Fruit fly (Drosophila melanogaster) Kc167 (cell line): ENCODE results near the gene nsl1.

Source experiments
- Myc ChIP-seq: fragments of >200 bp; optimal IDR thresholded peaks from 2 replicates; lab custom pipeline; 2017; ENCODE audit warnings: missing external identifiers
- Sin3A ChIP-seq: fragments of >200 bp; optimal IDR thresholded peaks from 2 replicates; lab custom pipeline; 2018; ENCODE audit warnings: missing external identifiers
- h ChIP-seq: fragments of >200 bp; optimal IDR thresholded peaks from 3 replicates; lab custom pipeline; 2018; ENCODE audit warnings: missing external identifiers
- insv ChIP-seq: fragments of >200 bp; optimal IDR thresholded peaks from 3 replicates; lab custom pipeline; 2018; ENCODE audit warnings: missing external identifiers
- psq ChIP-seq: fragments of >200 bp; optimal IDR thresholded peaks from 2 replicates; lab custom pipeline; 2017; ENCODE audit warnings: missing external identifiers
- ttk ChIP-seq: sonication (Bioruptor generic); optimal IDR thresholded peaks from 2 replicates; lab custom pipeline; 2017; ENCODE audit warnings: missing external identifiers

nsl1 gene

DNA sequence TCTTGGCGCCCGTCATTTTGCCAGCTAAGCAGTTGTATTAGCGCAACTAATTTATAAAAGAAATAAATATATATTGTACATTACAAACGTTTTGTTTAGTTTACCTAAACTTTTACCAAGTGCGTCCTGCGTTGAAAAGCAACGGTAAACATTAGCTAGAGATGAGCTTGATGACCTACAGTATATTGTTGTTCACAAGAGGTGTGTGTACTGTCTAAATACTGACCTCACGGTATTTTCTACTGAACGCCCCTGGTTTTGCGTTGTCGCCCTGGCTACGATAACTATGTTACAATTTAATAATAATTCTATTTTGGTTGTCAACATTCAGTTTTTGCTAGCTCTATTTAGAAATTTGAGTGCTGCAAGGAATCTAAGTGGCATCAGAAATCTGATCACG is 1.2 kb upstream of the nsl1 start, which contains the start of gene Acyp2:
Acyp2 (plus strand) TSS at position 262 of the 400 bp plus-strand sequence.
- TF ChIP-seq Sin3A (lab: Kevin White, UChicago) (no peak), ttk (no peak), Myc (lab: Kevin White, UChicago) (no peak), psq (no peak), h (lab: Kevin White, UChicago) (no peak), insv (lab: Kevin White, UChicago) (no peak)

DNA sequence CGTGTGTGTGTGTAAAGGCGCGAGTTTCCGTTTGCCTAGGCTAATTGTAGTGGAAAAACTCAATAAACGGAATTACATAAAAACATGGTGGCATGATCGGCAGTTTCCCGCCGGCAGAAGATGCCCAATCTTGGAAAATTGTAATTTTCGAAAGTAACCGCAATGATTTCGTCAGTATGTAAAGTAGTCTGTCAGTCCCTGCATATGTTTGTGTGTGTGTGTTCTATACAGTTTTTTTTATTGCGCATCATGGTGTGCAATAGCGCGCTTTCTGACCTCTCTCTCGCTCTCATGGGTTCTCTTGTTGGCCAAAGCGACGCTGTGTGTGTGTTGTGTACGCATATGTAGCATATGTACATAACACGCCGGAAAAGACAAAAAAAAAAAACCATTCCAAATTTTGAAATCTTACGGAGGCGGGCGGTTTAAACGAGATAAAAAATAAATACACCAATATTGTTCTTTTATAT is 711 bp downstream of the nsl1 start:
- TF ChIP-seq ttk, result no peak
- TF ChIP-seq psq, result no peak
- TF ChIP-seq h (lab: Kevin White, UChicago), result no peak
- TF ChIP-seq Sin3A (lab: Kevin White, UChicago), result no peak
- no peak for TF ChIP-seq Myc (lab: Kevin White, UChicago)
- no peak for TF ChIP-seq insv (lab: Kevin White, UChicago)

DNA sequence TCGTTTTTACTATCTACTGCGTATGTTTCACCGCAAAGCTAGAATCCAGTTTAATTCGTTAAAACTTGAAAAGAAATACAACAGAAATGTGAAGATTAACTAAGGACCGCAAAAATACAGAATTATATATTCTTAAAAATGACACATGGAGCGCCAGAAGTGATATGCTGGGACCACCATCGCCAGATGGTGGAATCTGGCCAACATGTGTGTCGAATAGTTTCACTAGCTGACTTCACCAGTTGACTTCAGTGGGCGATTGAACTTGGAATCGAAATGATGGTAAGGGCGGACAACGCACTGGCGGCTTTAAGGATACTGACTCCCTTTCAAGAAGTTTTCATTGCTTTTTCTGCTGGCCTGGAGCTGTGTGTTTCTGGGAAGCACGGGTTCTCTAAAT is 8.4 kb downstream of the nsl1 start, which contains the start of gene CG9593:
CG9593 (plus strand) TSS at position 270 of the 400 bp plus-strand sequence.
- TF ChIP-seq ttk, result no peak
- TF ChIP-seq psq, result no peak
- no peak for TF ChIP-seq Sin3A (lab: Kevin White, UChicago)
- TF ChIP-seq h (lab: Kevin White, UChicago), result no peak
- no peak for TF ChIP-seq insv (lab: Kevin White, UChicago)
- no peak for TF ChIP-seq Myc (lab: Kevin White, UChicago)

DNA sequence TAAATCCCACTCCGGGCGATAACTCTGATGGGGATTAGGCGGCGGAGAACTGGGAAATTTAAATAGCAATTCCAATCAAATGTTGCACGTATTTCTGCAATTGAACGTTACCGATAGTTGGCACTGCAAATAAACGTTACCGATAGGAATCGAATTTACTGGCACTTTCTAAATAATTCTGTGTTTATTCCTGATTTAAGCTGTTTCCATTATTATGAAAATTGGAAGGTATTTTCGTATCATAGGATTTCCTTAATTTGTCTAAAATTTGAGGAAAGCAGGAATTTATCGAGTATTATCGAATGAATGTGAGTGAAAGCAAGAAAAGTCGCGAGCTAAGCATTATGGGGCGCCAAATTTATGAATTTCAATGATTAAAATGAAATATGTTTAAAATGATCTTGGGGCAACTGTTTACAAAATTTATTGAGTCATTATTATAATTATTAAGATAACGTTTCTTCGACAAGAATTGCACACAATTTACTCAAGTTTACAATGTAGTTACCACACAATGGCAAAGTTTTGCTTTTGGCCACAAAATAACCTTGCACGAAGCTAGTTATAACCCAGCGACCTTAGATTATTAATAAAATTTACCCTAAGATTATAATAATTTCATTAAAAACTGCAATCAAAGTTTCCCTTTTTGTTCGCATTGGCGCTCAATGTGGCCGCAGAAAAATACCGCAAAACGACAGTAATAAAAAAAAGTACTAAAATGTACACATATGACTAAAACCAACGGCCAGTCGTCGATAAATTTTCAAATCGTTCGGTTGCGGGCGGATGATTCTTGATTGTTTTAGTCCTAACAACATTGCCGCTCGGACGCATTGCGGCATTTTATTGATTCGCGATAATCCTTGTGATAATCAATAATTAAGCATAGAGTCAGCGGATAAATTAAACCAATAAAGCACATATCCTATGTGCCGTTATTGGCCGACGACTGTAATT is 10.2 kb downstream of the nsl1 start, which contains the start of gene alpha-Man-IIb:
alpha-Man-IIb (plus strand) TSS at position 747 of the 960 bp plus-strand sequence.
- TF ChIP-seq Myc (lab: Kevin White, UChicago) (no peak), psq (peak; percentile 74)

DNA sequence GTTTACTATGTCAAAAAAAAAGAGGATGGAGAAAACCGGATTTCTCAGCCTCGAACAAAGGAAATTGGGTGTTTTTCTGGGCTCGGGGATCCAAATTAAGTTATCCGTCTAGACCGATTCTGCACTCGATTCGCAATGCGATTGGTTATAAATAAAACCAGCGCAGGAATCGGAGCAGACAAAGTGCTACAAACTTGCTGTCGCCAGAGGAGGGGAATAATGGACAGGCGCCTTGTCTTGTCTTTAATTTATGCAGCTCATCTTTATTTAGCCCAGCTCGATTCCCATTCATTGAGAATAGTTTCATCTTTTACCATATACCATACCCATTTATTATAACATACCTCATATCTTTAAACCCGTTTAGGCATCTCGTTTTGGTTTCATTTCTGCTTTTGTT is 11.1 kb downstream of the nsl1 start:
- TF ChIP-seq ttk, result no peak
- no peak for TF ChIP-seq Myc (lab: Kevin White, UChicago)
- TF ChIP-seq psq, result no peak
- TF ChIP-seq Sin3A (lab: Kevin White, UChicago), result no peak
- TF ChIP-seq h (lab: Kevin White, UChicago), result no peak
- no peak for TF ChIP-seq insv (lab: Kevin White, UChicago)

DNA sequence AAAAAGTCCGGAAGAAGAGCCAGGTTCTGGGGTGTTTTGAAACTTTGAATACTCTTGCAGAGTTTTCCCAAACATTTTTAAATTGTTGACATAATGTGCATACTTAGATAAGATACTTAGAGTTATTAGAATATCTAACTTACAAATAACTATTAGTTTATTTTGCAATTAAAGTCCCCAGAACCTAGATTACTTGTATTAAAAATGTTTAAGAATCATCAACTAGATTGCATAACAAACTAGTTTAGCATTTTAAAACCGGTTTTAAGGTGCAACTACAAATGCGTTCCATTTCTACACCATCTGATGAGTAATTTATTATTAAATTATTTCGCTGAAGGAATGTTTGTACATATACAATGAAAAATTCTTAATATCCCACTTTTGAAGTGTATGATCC is 12.8 kb downstream of the nsl1 start:
- TF ChIP-seq ttk, result no peak
- no peak for TF ChIP-seq Myc (lab: Kevin White, UChicago)
- no peak for TF ChIP-seq h (lab: Kevin White, UChicago)
- TF ChIP-seq psq, result no peak
- TF ChIP-seq Sin3A (lab: Kevin White, UChicago), result no peak
- TF ChIP-seq insv (lab: Kevin White, UChicago), result no peak

DNA sequence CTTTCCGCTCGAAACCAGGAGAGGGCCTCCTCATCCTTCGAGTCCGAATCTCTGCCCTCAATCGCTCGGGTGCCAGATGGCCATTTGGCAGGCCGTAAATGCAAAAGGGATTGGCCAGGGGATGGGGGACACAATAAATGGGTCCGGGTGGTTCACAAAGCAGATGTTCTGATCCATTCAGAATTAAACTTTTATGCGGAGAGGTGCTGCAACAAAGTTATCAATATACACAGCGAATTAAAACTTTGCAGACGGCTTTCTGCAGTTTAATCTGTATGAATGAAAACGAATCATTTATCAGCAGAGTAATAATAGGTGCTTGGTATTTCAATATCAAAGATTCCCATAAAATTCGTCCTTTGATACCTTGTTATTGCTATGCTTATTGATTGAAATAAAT is 13.7 kb downstream of the nsl1 start:
- TF ChIP-seq Myc (lab: Kevin White, UChicago) (no peak), h (lab: Kevin White, UChicago) (no peak), insv (lab: Kevin White, UChicago) (no peak), psq (no peak), ttk (no peak), Sin3A (lab: Kevin White, UChicago) (no peak)

DNA sequence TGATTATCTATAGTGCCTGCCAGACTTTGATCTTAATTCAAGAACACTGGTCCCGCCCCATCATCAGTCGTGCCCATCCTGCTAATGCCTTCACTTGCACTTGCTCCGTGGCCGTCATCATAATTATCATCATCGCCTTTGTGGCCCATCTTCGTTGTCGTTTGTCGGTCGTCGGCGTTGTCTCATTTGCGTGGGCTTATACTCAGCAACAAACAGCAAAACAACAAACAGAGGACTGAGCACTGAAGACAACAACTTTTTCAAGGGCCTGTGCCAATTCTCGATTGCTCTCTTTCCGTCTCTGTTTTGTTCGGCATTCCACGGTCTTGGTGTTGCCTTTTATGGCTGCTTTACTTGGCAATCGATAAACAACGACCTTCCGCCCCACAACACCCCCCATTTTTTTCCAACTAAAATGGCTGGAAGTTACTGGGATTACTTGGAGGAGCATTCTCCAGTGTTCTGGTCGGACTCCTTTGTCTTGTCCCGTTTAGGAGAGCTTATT is 14.3 kb downstream of the nsl1 start:
- TF ChIP-seq insv (lab: Kevin White, UChicago), result no peak
- no peak for TF ChIP-seq ttk
- no peak for TF ChIP-seq Myc (lab: Kevin White, UChicago)
- no peak for TF ChIP-seq psq
- TF ChIP-seq h (lab: Kevin White, UChicago), result no peak
- no peak for TF ChIP-seq Sin3A (lab: Kevin White, UChicago)

DNA sequence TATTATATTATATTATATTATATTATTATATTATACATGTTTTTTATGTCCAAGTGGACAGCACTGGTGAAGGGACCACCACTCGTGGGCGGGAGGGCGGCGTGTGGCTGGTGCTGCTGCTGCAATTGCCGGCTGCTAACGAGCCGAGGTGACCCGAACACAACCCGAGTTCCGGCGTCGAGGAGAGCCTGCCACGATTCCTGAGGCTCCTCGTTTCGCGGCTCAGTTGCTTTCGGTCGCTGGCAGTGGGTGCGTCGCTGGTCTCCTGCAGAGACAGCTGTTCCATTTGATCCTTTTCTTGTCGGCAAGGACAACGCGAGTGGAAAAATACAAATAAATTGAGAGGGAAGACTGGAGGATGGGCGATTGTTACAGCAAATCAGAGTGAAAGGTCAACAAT is 16.8 kb downstream of the nsl1 start:
- no peak for TF ChIP-seq psq
- TF ChIP-seq Sin3A (lab: Kevin White, UChicago), result no peak
- no peak for TF ChIP-seq h (lab: Kevin White, UChicago)

DNA sequence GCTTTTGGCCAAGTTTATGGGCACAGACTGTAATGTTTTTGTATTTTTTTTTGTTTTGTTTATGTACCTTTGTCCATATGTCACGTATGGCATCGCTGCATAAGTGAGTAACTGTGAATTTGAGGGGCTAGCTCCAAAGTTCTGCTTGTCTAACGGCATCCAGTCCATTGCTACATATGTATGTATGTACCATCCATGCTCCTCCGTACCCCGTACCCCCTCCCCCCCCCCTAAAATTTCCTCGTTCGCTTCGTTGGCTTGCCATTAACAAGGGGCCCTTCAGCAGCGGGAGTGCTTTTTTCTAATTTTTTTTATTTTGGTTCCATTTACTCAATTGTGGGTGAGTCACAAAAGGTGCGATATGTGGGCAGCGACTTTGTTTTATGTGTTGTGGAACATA is 20.6 kb downstream of the nsl1 start:
- TF ChIP-seq Myc (lab: Kevin White, UChicago) (no peak), ttk (no peak), Sin3A (lab: Kevin White, UChicago) (no peak), insv (lab: Kevin White, UChicago) (no peak), psq (no peak), h (lab: Kevin White, UChicago) (no peak)

DNA sequence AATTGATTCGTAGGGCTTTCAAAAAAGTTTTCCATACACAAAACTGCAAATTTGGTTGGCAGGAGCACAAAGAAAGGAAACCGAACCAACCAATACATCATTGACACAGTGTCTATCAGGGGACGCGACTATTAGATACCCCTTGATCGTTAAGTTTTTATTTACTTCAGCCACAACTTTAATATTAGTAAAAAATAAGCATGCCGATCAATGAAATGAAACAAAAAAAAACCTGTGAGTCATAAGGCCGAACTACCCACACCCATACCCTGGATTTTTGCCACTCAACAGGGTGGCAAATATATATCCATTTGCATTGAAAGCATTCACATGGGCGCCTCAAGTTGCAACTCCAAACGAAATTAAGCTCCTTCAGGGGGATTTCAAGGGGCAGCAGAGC is 22.7 kb downstream of the nsl1 start:
- TF ChIP-seq psq, result no peak
- TF ChIP-seq ttk, result no peak
- TF ChIP-seq Myc (lab: Kevin White, UChicago), result no peak
- TF ChIP-seq insv (lab: Kevin White, UChicago), result no peak
- TF ChIP-seq Sin3A (lab: Kevin White, UChicago), result no peak
- TF ChIP-seq h (lab: Kevin White, UChicago), result no peak

DNA sequence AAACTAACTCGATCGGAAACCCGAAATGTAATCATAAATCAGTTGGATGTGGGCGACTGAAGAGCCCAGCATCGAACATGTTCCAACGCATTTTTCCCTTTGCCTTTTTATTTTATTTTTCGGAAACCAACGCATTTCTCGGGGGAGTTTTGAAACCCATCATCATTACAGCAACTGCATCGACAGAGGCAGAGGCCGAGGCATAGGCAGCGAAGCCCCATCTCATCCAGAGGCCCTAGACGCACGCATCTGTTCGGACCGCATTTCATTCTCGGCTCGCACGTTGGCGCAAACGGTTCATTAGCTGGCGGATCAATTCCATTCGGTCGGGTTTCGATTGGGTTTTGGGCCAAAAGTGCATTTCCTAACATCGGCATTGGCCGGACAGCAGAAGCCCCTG is 31.9 kb downstream of the nsl1 start, which contains the start of gene CG4576:
CG4576 (plus strand) TSS at position 227 of the 400 bp plus-strand sequence.
- no peak for TF ChIP-seq Sin3A (lab: Kevin White, UChicago)
- no peak for TF ChIP-seq insv (lab: Kevin White, UChicago)
- TF ChIP-seq psq, result no peak
- TF ChIP-seq Myc (lab: Kevin White, UChicago), result no peak
- no peak for TF ChIP-seq ttk
- TF ChIP-seq h (lab: Kevin White, UChicago), result no peak
